Fruit fly (Drosophila melanogaster): ENCODE measurements around the gene CG6040.

dm6 chr3R:19103189-19103588, 6.4 kb downstream of the CG6040 start:
- no peak for TF ChIP-seq CG11617 (GFP tag; optimal IDR thresholded peaks at IDR 0.05)
- no peak for TF ChIP-seq Crg-1 (GFP tag; optimal IDR thresholded peaks at IDR 0.05)
- no peak for TF ChIP-seq cic (GFP tag; optimal IDR thresholded peaks at IDR 0.05)
- TF ChIP-seq pad (GFP tag; optimal IDR thresholded peaks at IDR 0.05) = no peak
- TF ChIP-seq CG1620 (GFP tag; optimal IDR thresholded peaks at IDR 0.05) = no peak
- no peak for TF ChIP-seq CG12768 (GFP tag; optimal IDR thresholded peaks at IDR 0.05)
- no peak for TF ChIP-seq kay (GFP tag; ENCODE audit: borderline replicate concordance)

Measured in whole organism, adult.